Worm (Caenorhabditis elegans) whole organism, L4 larva: ENCODE data around the gene T05A8.2.
A peak's percentile ranks its signal among the peaks of the same experiment; 100 is the strongest.

ENCODE experiments used
- D1046.2 ChIP-seq: fragments of 200-800 bp; sonication (Bioruptor generic); IDR thresholded peaks from 2 replicates; pipeline ENCODE4 v1.3.6; 2022; ENCODE audit warnings: missing genetic modification characterization, missing compliant biosample characterization
- F10B5.3 ChIP-seq: sonication (generic microtip); optimal IDR thresholded peaks from 2 replicates; lab custom pipeline; 2016; ENCODE audit warnings: mild to moderate bottlenecking, missing genetic modification characterization, missing compliant biosample characterization
- F37D6.2 ChIP-seq: sonication (generic microtip); optimal IDR thresholded peaks from 2 replicates; lab custom pipeline; 2016; ENCODE audit warnings: mild to moderate bottlenecking, missing genetic modification characterization, missing compliant biosample characterization
- R02D3.7 ChIP-seq: fragments of 150-350 bp; sonication (generic microtip); optimal IDR thresholded peaks from 3 replicates; lab custom pipeline; 2014; ENCODE audit warnings: missing biosample characterization, missing genetic modification characterization
- Y105C5A.15 ChIP-seq: fragments of 200-800 bp; sonication (Bioruptor generic); IDR thresholded peaks from 2 replicates; pipeline ENCODE4 v1.3.6; 2022; ENCODE audit warnings: missing genetic modification characterization, missing compliant biosample characterization
- ZK546.5 ChIP-seq, 2 experiments: sonication (generic microtip); optimal IDR thresholded peaks; 2 replicates each; lab custom pipeline; 2017; ENCODE audit warnings: missing biosample characterization in 2 of 2, missing genetic modification characterization in 2 of 2
- aha-1 ChIP-seq: fragments of 150-350 bp; peaks from one replicate; lab custom pipeline; 2014; ENCODE audit warnings: missing biosample characterization, missing genetic modification characterization
- arid-1 ChIP-seq: fragments of 200-800 bp; sonication (Bioruptor generic); conservative IDR thresholded peaks from 2 replicates; pipeline ENCODE4 v1.3.6; 2022; ENCODE audit warnings: missing genetic modification reagents, missing genetic modification characterization, missing compliant biosample characterization
- ceh-20 ChIP-seq: fragments of 200-800 bp; sonication (Bioruptor generic); IDR thresholded peaks from 2 replicates; pipeline ENCODE4 v1.3.6; 2022; ENCODE audit warnings: missing genetic modification reagents, missing genetic modification characterization, missing compliant biosample characterization
- ceh-44 ChIP-seq: fragments of 200-800 bp; sonication (Bioruptor generic); IDR thresholded peaks from 2 replicates; pipeline ENCODE4 v1.3.6; 2022; ENCODE audit warnings: missing genetic modification reagents, missing genetic modification characterization, missing compliant biosample characterization
- ceh-82 ChIP-seq: sonication (generic microtip); optimal IDR thresholded peaks from 2 replicates; lab custom pipeline; 2017; ENCODE audit warnings: missing biosample characterization, missing genetic modification characterization
- ces-1 ChIP-seq: fragments of 150-350 bp; sonication (generic microtip); optimal IDR thresholded peaks from 4 replicates; lab custom pipeline; 2014; ENCODE audit warnings: missing biosample characterization, missing genetic modification reagents, missing genetic modification characterization
- daf-12 ChIP-seq: fragments of 150-350 bp; optimal IDR thresholded peaks from 2 replicates; lab custom pipeline; 2014; ENCODE audit warnings: missing biosample characterization, missing genetic modification reagents, missing genetic modification characterization
- dmd-6 ChIP-seq: fragments of 200-800 bp; sonication (Bioruptor generic); IDR thresholded peaks from 2 replicates; pipeline ENCODE4 v1.3.6; 2022; ENCODE audit warnings: missing genetic modification reagents, missing genetic modification characterization, missing compliant biosample characterization
- egl-43 ChIP-seq: fragments of 200-800 bp; sonication (Bioruptor generic); IDR thresholded peaks from 2 replicates; pipeline ENCODE4 v1.3.6; 2022; ENCODE audit warnings: missing genetic modification reagents, missing genetic modification characterization, missing compliant biosample characterization
- fkh-10 ChIP-seq: fragments of 150-350 bp; optimal IDR thresholded peaks from 2 replicates; lab custom pipeline; 2014; ENCODE audit warnings: missing biosample characterization, missing genetic modification reagents, missing genetic modification characterization
- hif-1 ChIP-seq, 2 experiments: sonication (generic microtip); optimal IDR thresholded peaks; 2 replicates each; lab custom pipeline; 2016 to 2017; ENCODE audit warnings: missing compliant biosample characterization in 2 of 2, missing genetic modification characterization in 2 of 2, missing genetic modification reagents in 2 of 2, missing genotype in 2 of 2, mild to moderate bottlenecking in 1 of 2
- hlh-30 ChIP-seq: sonication (generic microtip); optimal IDR thresholded peaks from 2 replicates; lab custom pipeline; 2017; ENCODE audit warnings: antibody characterized with exemption, mild to moderate bottlenecking, missing genetic modification characterization, missing compliant biosample characterization; ENCODE audit not compliant: insufficient read depth
- lim-7 ChIP-seq: fragments of 200-800 bp; sonication (Bioruptor generic); IDR thresholded peaks from 2 replicates; pipeline ENCODE4 v1.3.6; 2022; ENCODE audit warnings: missing genetic modification characterization, missing compliant biosample characterization
- lin-13 ChIP-seq: fragments of 150-350 bp; optimal IDR thresholded peaks from 2 replicates; lab custom pipeline; 2014; ENCODE audit warnings: missing biosample characterization, missing genetic modification reagents, missing genetic modification characterization
- lin-15B ChIP-seq: fragments of 150-350 bp; sonication (generic microtip); optimal IDR thresholded peaks from 3 replicates; lab custom pipeline; 2014; ENCODE audit warnings: missing biosample characterization, missing genetic modification characterization
- mdt-29 ChIP-seq: fragments of 200-800 bp; sonication (Bioruptor generic); IDR thresholded peaks from 2 replicates; pipeline ENCODE4 v1.3.6; 2022; ENCODE audit warnings: missing genetic modification reagents, missing genetic modification characterization, missing compliant biosample characterization
- nhr-41 ChIP-seq: fragments of 200-800 bp; sonication (Bioruptor generic); IDR thresholded peaks from 2 replicates; pipeline ENCODE4 v1.3.6; 2022; ENCODE audit warnings: missing genetic modification reagents, missing genetic modification characterization, missing compliant biosample characterization
- nhr-6 ChIP-seq: fragments of 150-350 bp; optimal IDR thresholded peaks from 2 replicates; lab custom pipeline; 2014; ENCODE audit warnings: missing biosample characterization, missing genetic modification characterization
- nhr-77 ChIP-seq: fragments of 150-350 bp; optimal IDR thresholded peaks from 2 replicates; lab custom pipeline; 2014; ENCODE audit warnings: missing biosample characterization, missing genetic modification characterization
- pha-4 ChIP-seq, 2 experiments: fragments of 150-350 bp in 1 of 2; fragments of 200-800 bp in 1 of 2; sonication (Bioruptor generic) in 1 of 2; IDR thresholded peaks in 1 of 2; optimal IDR thresholded peaks in 1 of 2; 2 replicates each; pipeline versions ENCODE4 v1.3.6 to Lab custom; 2014 to 2022; ENCODE audit warnings: missing genetic modification characterization in 2 of 2, missing genetic modification reagents in 2 of 2, missing biosample characterization in 1 of 2, missing compliant biosample characterization in 1 of 2
- pqm-1 ChIP-seq: sonication (generic microtip); optimal IDR thresholded peaks from 2 replicates; lab custom pipeline; 2017; ENCODE audit warnings: missing biosample characterization, missing genetic modification characterization
- rbr-2 ChIP-seq: sonication (generic microtip); optimal IDR thresholded peaks from 2 replicates; lab custom pipeline; 2016; ENCODE audit warnings: missing genotype, missing genetic modification characterization, missing compliant biosample characterization
- set-16 ChIP-seq: fragments of 200-800 bp; sonication (Bioruptor generic); IDR thresholded peaks from 2 replicates; pipeline ENCODE4 v1.3.6; 2022; ENCODE audit warnings: missing genetic modification reagents, missing genetic modification characterization, missing compliant biosample characterization
- snpc-1.2 ChIP-seq: fragments of 200-800 bp; sonication (Bioruptor generic); IDR thresholded peaks from 2 replicates; pipeline ENCODE4 v1.3.6; 2022; ENCODE audit warnings: missing genetic modification reagents, missing genetic modification characterization, missing compliant biosample characterization
- tra-1 ChIP-seq: fragments of 200-800 bp; sonication (Bioruptor generic); IDR thresholded peaks from 2 replicates; pipeline ENCODE4 v1.3.6; 2022; ENCODE audit warnings: missing genetic modification reagents, missing genetic modification characterization, missing compliant biosample characterization
- unc-130 ChIP-seq: sonication (generic microtip); optimal IDR thresholded peaks from 2 replicates; lab custom pipeline; 2016; ENCODE audit warnings: missing genetic modification reagents, missing genetic modification characterization, missing compliant biosample characterization
- unc-62 ChIP-seq, 3 experiments: fragments of 150-350 bp in 1 of 3; sonication (generic microtip); optimal IDR thresholded peaks in 2 of 3; peaks in 1 of 3; 1 replicate in 1 of 3; 2 replicates in 2 of 3; lab custom pipeline; 2014 to 2017; ENCODE audit warnings: missing biosample characterization in 3 of 3, missing genetic modification characterization in 3 of 3, missing genetic modification reagents in 3 of 3, missing genotype in 1 of 3
- zfp-3 ChIP-seq: fragments of 200-800 bp; sonication (Bioruptor generic); conservative IDR thresholded peaks from 2 replicates; pipeline ENCODE4 v1.3.6; 2022; ENCODE audit warnings: missing genetic modification reagents, missing genetic modification characterization, missing compliant biosample characterization

T05A8.2 gene

DNA sequence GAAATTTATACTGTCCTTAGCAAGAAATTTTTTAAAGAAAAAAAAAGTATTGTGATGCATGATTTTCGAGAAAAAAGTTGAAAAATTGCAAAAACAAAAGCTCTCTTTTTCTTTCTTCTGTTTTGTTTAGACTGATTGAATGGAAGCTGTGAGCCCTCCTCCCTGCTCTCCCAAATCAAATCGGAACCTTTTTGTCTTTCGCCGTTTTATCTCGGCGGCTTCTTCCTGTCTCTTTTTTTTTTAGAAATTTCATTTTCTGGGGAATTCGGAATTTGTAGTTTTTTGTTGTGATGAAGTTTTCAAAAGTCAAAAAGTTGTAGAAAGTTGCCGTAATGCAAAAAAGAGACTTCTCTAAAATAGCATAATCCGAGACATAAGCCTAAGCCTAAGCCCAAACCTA lies 19.8 kb upstream of the T05A8.2 start:
- peak; percentile 8 for TF ChIP-seq ces-1 (GFP tag; lab: Kevin White, UChicago)
- no peak for TF ChIP-seq hif-1 (tag; optimal IDR thresholded peaks at IDR 0.05; lab: Kevin White, UChicago)
- no peak for TF ChIP-seq nhr-77 (tag; lab: Kevin White, UChicago)
- peak in 1 of 2 experiments; percentile 56 for TF ChIP-seq unc-62 (GFP tag; optimal IDR thresholded peaks at IDR 0.05 in 1 of 2; lab: Kevin White, UChicago)
- TF ChIP-seq unc-62 (tag; optimal IDR thresholded peaks at IDR 0.05; lab: Kevin White, UChicago), result no peak
- no peak for TF ChIP-seq R02D3.7 (tag; lab: Kevin White, UChicago)
- TF ChIP-seq fkh-10 (GFP tag; lab: Kevin White, UChicago), result peak; percentile 6
- TF ChIP-seq unc-130 (GFP tag; lab: Kevin White, UChicago), result no peak

- TF ChIP-seq egl-43 (GFP tag; lab: Robert Waterston, UW), result no peak
- no peak for TF ChIP-seq nhr-6 (tag; lab: Kevin White, UChicago)
- 0 out of 2 replicates have a peak, but pooled peaks have one; percentile 37 for TF ChIP-seq tra-1 (GFP tag; lab: Robert Waterston, UW)
Observed at ce11 chrII:2726774-2727173, 16.0 kb upstream of the T05A8.2 start.

DNA sequence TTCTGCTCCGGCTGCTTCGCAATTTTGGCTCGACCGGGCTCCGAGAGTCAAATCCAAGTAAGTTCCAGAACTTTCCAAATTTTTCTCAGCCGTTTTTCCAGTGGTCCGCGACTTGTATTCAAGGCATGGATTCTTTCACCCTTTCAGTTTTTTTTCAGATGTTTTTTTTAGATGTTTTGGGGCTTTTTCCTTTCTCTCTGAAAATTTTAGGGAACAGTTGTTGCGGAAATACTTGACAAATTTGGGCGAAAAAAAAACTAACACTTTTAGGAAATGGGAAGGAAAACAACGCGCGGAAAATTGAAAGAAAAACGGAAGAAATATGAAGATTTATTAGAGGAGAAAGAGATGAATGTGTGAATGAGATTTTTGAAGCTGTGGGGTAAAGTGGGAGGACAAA lies 14.7 kb upstream of the T05A8.2 start, which contains the start of the genes T05A8.11 and nep-2:
TSS of gene T05A8.11 (minus strand) at position 101 of the 400 bp plus-strand sequence.
TSS of gene nep-2 (minus strand) at position 192 of the 400 bp plus-strand sequence.
- TF ChIP-seq dmd-6 (no peak), mdt-29 (no peak), ceh-44 (GFP tag; lab: Robert Waterston, UW) (no peak), lin-13 (no peak), lim-7 (GFP tag; lab: Robert Waterston, UW) (no peak), set-16 (0 out of 2 replicates have a peak, but pooled peaks have one; percentile 2)

- TF ChIP-seq hlh-30 (tag; lab: Kevin White, UChicago) (no peak), lin-15B (tag; lab: Kevin White, UChicago) (no peak), Y105C5A.15 (GFP tag; lab: Robert Waterston, UW) (no peak), arid-1 (no peak), nhr-41 (no peak)
Observed at ce11 chrII:2721992-2722391, 11.2 kb upstream of the T05A8.2 start.

- TF ChIP-seq set-16 (peak; percentile 87), ZK546.5 (tag; optimal IDR thresholded peaks at IDR 0.05; lab: Kevin White, UChicago) (no peak), unc-62 (GFP tag; optimal IDR thresholded peaks at IDR 0.05 in 1 of 2; lab: Kevin White, UChicago) (peak in 1 of 2 experiments; percentile 28), unc-62 (tag; optimal IDR thresholded peaks at IDR 0.05; lab: Kevin White, UChicago) (no peak), hif-1 (tag; optimal IDR thresholded peaks at IDR 0.05; lab: Kevin White, UChicago) (no peak), unc-130 (GFP tag; lab: Kevin White, UChicago) (no peak), snpc-1.2 (GFP tag; lab: Robert Waterston, UW) (0 out of 2 replicates have a peak, but pooled peaks have one; percentile 22), daf-12 (tag; lab: Kevin White, UChicago) (no peak), pqm-1 (tag; lab: Kevin White, UChicago) (no peak), D1046.2 (no peak)
- TF ChIP-seq, all 104 proteins: peak for 3
Observed at ce11 chrII:2719212-2719611, 8.4 kb upstream of the T05A8.2 start.

DNA sequence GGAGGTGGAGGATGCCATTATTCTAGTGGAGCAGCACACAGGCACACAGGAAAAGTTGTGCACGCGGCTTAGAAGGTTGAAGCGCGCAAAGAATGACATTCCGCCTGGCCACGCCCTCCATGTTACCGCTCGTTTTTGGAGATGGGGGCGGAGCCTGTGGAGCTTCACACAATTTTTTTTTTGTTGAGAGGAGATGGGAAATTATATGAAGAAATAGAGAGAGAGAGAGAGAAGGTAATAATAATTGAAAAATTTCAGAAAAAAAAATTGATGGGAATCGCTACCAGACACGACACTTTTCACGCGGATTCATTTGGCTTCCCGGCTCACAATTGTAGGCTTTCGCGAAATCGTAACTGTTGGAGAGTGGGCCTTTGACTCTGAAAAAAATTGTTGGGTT lies 6.5 kb upstream of the T05A8.2 start, which contains the start of gene T05A8.3:
TSS of gene T05A8.3 (minus strand) at position 101 of the 400 bp plus-strand sequence.
- peak; percentile 12 for TF ChIP-seq aha-1 (tag; lab: Kevin White, UChicago)
- TF ChIP-seq F37D6.2 (tag; lab: Kevin White, UChicago), result no peak
- 0 out of 2 replicates have a peak, but pooled peaks have one; percentile 1 for TF ChIP-seq set-16

ce11 chrII:2709942-2710341 lies 877 bp downstream of the T05A8.2 start, which contains the start of gene T05A8.1:
T05A8.1 (minus strand) TSS chrII:2710042.
- TF ChIP-seq ceh-82 (tag; lab: Kevin White, UChicago), result no peak
- no peak for TF ChIP-seq ceh-20
- TF ChIP-seq pha-4 (GFP tag; IDR thresholded peaks at IDR 0.05; lab: Robert Waterston, UW), result no peak
- TF ChIP-seq pha-4 (tag; optimal IDR thresholded peaks at IDR 0.05; lab: Kevin White, UChicago), result no peak
- no peak for TF ChIP-seq zfp-3 (GFP tag; lab: Robert Waterston, UW)
- TF ChIP-seq pqm-1 (tag; lab: Kevin White, UChicago), result no peak
- no peak for TF ChIP-seq F10B5.3 (tag; lab: Kevin White, UChicago)
- no peak for TF ChIP-seq rbr-2 (tag; lab: Kevin White, UChicago)
